Worm (Caenorhabditis elegans) whole organism, young adult: ENCODE data around the gene C11D2.4.

Source experiments
- B0019.2 ChIP-seq: fragments of 200-800 bp; sonication (Bioruptor generic); conservative IDR thresholded peaks from 2 replicates; pipeline ENCODE4 v1.3.6; 2022; ENCODE audit warnings: missing genetic modification reagents, missing genetic modification characterization, missing compliant biosample characterization
- B0261.1 ChIP-seq: sonication (generic microtip); optimal IDR thresholded peaks from 2 replicates; lab custom pipeline; 2016; ENCODE audit warnings: mild to moderate bottlenecking, missing genetic modification characterization, moderate library complexity, missing compliant biosample characterization
- D2030.7 ChIP-seq: fragments of 200-800 bp; sonication (Bioruptor generic); IDR thresholded peaks from 2 replicates; pipeline ENCODE4 v1.3.6; 2022; ENCODE audit warnings: missing genetic modification reagents, missing genetic modification characterization, missing compliant biosample characterization
- F10E7.11 ChIP-seq: sonication (generic microtip); optimal IDR thresholded peaks from 2 replicates; lab custom pipeline; 2017; ENCODE audit warnings: mild to moderate bottlenecking, missing genetic modification characterization, moderate library complexity, missing compliant biosample characterization
- F33H1.4 ChIP-seq: fragments of 200-800 bp; sonication (Bioruptor generic); IDR thresholded peaks from 2 replicates; pipeline ENCODE4 v1.3.6; 2022; ENCODE audit warnings: missing genetic modification reagents, missing genetic modification characterization, missing compliant biosample characterization
- F39B2.1 ChIP-seq: fragments of 200-800 bp; sonication (Bioruptor generic); IDR thresholded peaks from 2 replicates; pipeline ENCODE4 v1.3.6; 2022; ENCODE audit warnings: missing genetic modification reagents, missing genetic modification characterization, missing compliant biosample characterization
- F52B5.7 ChIP-seq: sonication (generic microtip); optimal IDR thresholded peaks from 2 replicates; lab custom pipeline; 2016; ENCODE audit warnings: mild to moderate bottlenecking, missing genetic modification characterization, missing compliant biosample characterization
- K11D2.4 ChIP-seq: fragments of 200-800 bp; sonication (Bioruptor generic); IDR thresholded peaks from 2 replicates; pipeline ENCODE4 v1.3.6; 2022; ENCODE audit warnings: missing genetic modification reagents, missing genetic modification characterization, missing compliant biosample characterization
- T07F8.4 ChIP-seq: sonication (generic microtip); optimal IDR thresholded peaks from 2 replicates; lab custom pipeline; 2016; ENCODE audit warnings: mild to moderate bottlenecking, missing genetic modification characterization, moderate library complexity, missing compliant biosample characterization
- T26A5.8 ChIP-seq: sonication (generic microtip); optimal IDR thresholded peaks from 2 replicates; lab custom pipeline; 2016; ENCODE audit warnings: missing genetic modification characterization, missing compliant biosample characterization
- Y53F4B.3 ChIP-seq: fragments of 200-800 bp; sonication (Bioruptor generic); IDR thresholded peaks from 2 replicates; pipeline ENCODE4 v1.3.6; 2022; ENCODE audit warnings: missing genetic modification reagents, missing genetic modification characterization, missing compliant biosample characterization
- Y53G8AR.9 ChIP-seq: fragments of 200-800 bp; sonication (Bioruptor generic); conservative IDR thresholded peaks from 2 replicates; pipeline ENCODE4 v1.3.6; 2022; ENCODE audit warnings: missing genetic modification reagents, missing genetic modification characterization, missing compliant biosample characterization
- Y67H2A.10 ChIP-seq: fragments of 200-800 bp; sonication (Bioruptor generic); conservative IDR thresholded peaks from 2 replicates; pipeline ENCODE4 v1.3.6; 2022; ENCODE audit warnings: missing genetic modification reagents, missing genetic modification characterization, missing compliant biosample characterization
- Y95B8A.8 ChIP-seq: fragments of 200-800 bp; sonication (Bioruptor generic); IDR thresholded peaks from 2 replicates; pipeline ENCODE4 v1.3.6; 2022; ENCODE audit warnings: missing genetic modification reagents, missing genetic modification characterization, missing compliant biosample characterization
- ZK185.1 ChIP-seq: sonication (generic microtip); optimal IDR thresholded peaks from 2 replicates; lab custom pipeline; 2016; ENCODE audit warnings: mild to moderate bottlenecking, missing genetic modification characterization, missing compliant biosample characterization; ENCODE audit not compliant: poor library complexity, severe bottlenecking
- ama-1 ChIP-seq, 3 experiments: fragments of 150-350 bp in 1 of 3; sonication (generic microtip) in 2 of 3; optimal IDR thresholded peaks; 2 replicates each; lab custom pipeline; 2014 to 2018; ENCODE audit warnings: missing biosample characterization in 2 of 3, missing genetic modification characterization in 2 of 3, missing genetic modification reagents in 2 of 3
- athp-1 ChIP-seq: sonication (generic microtip); optimal IDR thresholded peaks from 2 replicates; lab custom pipeline; 2017; ENCODE audit warnings: mild to moderate bottlenecking, missing genetic modification characterization, missing compliant biosample characterization
- attf-3 ChIP-seq: fragments of 200-800 bp; sonication (Bioruptor generic); conservative IDR thresholded peaks from 2 replicates; pipeline ENCODE4 v1.3.6; 2022; ENCODE audit warnings: missing genetic modification reagents, missing genetic modification characterization, missing compliant biosample characterization
- ccch-3 ChIP-seq: fragments of 200-800 bp; sonication (Bioruptor generic); optimal IDR thresholded peaks from 2 replicates; lab custom pipeline; 2018; ENCODE audit warnings: mild to moderate bottlenecking, missing genetic modification characterization, missing compliant biosample characterization
- cebp-1 ChIP-seq, 2 experiments: fragments of 200-800 bp in 1 of 2; sonication (Bioruptor generic) in 1 of 2; sonication (generic microtip) in 1 of 2; IDR thresholded peaks in 1 of 2; optimal IDR thresholded peaks in 1 of 2; 2 replicates each; pipeline versions ENCODE4 v1.3.6 to Lab custom; 2017 to 2022; ENCODE audit warnings: missing compliant biosample characterization in 2 of 2, missing genetic modification characterization in 2 of 2, mild to moderate bottlenecking in 1 of 2, missing genetic modification reagents in 1 of 2, moderate library complexity in 1 of 2
- ceh-91 ChIP-seq: fragments of 200-800 bp; sonication (Bioruptor generic); IDR thresholded peaks from 2 replicates; pipeline ENCODE4 v1.3.6; 2022; ENCODE audit warnings: missing genetic modification reagents, missing genetic modification characterization, missing compliant biosample characterization
- die-1 ChIP-seq: sonication (generic microtip); optimal IDR thresholded peaks from 2 replicates; lab custom pipeline; 2016; ENCODE audit warnings: missing genotype, mild to moderate bottlenecking, missing genetic modification characterization, missing compliant biosample characterization
- egl-18 ChIP-seq: fragments of 200-800 bp; sonication (Bioruptor generic); IDR thresholded peaks from 2 replicates; pipeline ENCODE4 v1.3.6; 2022; ENCODE audit warnings: missing genetic modification reagents, missing genetic modification characterization, missing compliant biosample characterization
- ekl-4 ChIP-seq: fragments of 200-800 bp; sonication (Bioruptor generic); IDR thresholded peaks from 2 replicates; pipeline ENCODE4 v1.3.6; 2022; ENCODE audit warnings: missing genetic modification reagents, missing genetic modification characterization, missing compliant biosample characterization
- hlh-26 ChIP-seq: fragments of 200-800 bp; sonication (Bioruptor generic); conservative IDR thresholded peaks from 2 replicates; pipeline ENCODE4 v1.3.6; 2022; ENCODE audit warnings: missing genetic modification reagents, missing genetic modification characterization, missing compliant biosample characterization
- hmg-1.2 ChIP-seq: fragments of 200-800 bp; sonication (Bioruptor generic); IDR thresholded peaks from 2 replicates; pipeline ENCODE4 v1.3.6; 2022; ENCODE audit warnings: missing genetic modification reagents, missing genetic modification characterization, missing compliant biosample characterization
- hsf-1 ChIP-seq: fragments of 200-800 bp; sonication (Bioruptor generic); IDR thresholded peaks from 2 replicates; pipeline ENCODE4 v1.3.6; 2022; ENCODE audit warnings: missing genetic modification reagents, missing genetic modification characterization, missing compliant biosample characterization
- let-607 ChIP-seq, 2 experiments: fragments of 200-800 bp in 1 of 2; sonication (Bioruptor generic) in 1 of 2; sonication (generic microtip) in 1 of 2; optimal IDR thresholded peaks; 2 replicates each; lab custom pipeline; 2016 to 2018; ENCODE audit warnings: mild to moderate bottlenecking in 2 of 2, missing compliant biosample characterization in 2 of 2, missing genetic modification characterization in 2 of 2, moderate library complexity in 2 of 2, missing genotype in 1 of 2
- lsy-27 ChIP-seq: sonication (generic microtip); optimal IDR thresholded peaks from 2 replicates; lab custom pipeline; 2017; ENCODE audit warnings: missing genetic modification characterization, mild to moderate bottlenecking, missing compliant biosample characterization, antibody characterized with exemption, missing genotype, borderline replicate concordance; ENCODE audit not compliant: insufficient read depth
- madf-10 ChIP-seq: sonication (generic microtip); optimal IDR thresholded peaks from 2 replicates; lab custom pipeline; 2016; ENCODE audit warnings: mild to moderate bottlenecking, missing genetic modification characterization, missing compliant biosample characterization
- mcd-1 ChIP-seq: fragments of 200-800 bp; sonication (Bioruptor generic); IDR thresholded peaks from 2 replicates; pipeline ENCODE4 v1.3.6; 2022; ENCODE audit warnings: missing genetic modification reagents, missing genetic modification characterization, missing compliant biosample characterization
- mes-4 ChIP-seq: sonication (generic microtip); optimal IDR thresholded peaks from 2 replicates; lab custom pipeline; 2016; ENCODE audit warnings: missing genotype, missing genetic modification characterization, missing compliant biosample characterization
- nfya-1 ChIP-seq: sonication (generic microtip); optimal IDR thresholded peaks from 2 replicates; lab custom pipeline; 2017; ENCODE audit warnings: antibody characterized with exemption, missing compliant biosample characterization, missing genetic modification characterization, borderline replicate concordance; ENCODE audit not compliant: insufficient read depth
- nhr-179 ChIP-seq: sonication (generic microtip); optimal IDR thresholded peaks from 2 replicates; lab custom pipeline; 2016; ENCODE audit warnings: mild to moderate bottlenecking, missing genetic modification characterization, missing compliant biosample characterization
- nhr-80 ChIP-seq: sonication (generic microtip); optimal IDR thresholded peaks from 2 replicates; lab custom pipeline; 2016; ENCODE audit warnings: missing genetic modification characterization, missing compliant biosample characterization
- pha-4 ChIP-seq: fragments of 150-350 bp; sonication (generic microtip); optimal IDR thresholded peaks from 2 replicates; lab custom pipeline; 2014; ENCODE audit warnings: missing biosample characterization, missing genetic modification reagents, missing genetic modification characterization
- repo-1 ChIP-seq: sonication (generic microtip); optimal IDR thresholded peaks from 2 replicates; lab custom pipeline; 2017; ENCODE audit warnings: mild to moderate bottlenecking, missing genetic modification characterization, missing compliant biosample characterization
- sea-2 ChIP-seq: fragments of 200-800 bp; sonication (Bioruptor generic); IDR thresholded peaks from 2 replicates; pipeline ENCODE4 v1.3.6; 2022; ENCODE audit warnings: missing genetic modification characterization, missing compliant biosample characterization
- tlf-1 ChIP-seq: fragments of 200-800 bp; sonication (Bioruptor generic); optimal IDR thresholded peaks from 2 replicates; lab custom pipeline; 2018; ENCODE audit warnings: mild to moderate bottlenecking, missing genetic modification characterization, missing compliant biosample characterization
- zim-3 ChIP-seq: sonication (generic microtip); optimal IDR thresholded peaks from 2 replicates; lab custom pipeline; 2017; ENCODE audit warnings: mild to moderate bottlenecking, missing genetic modification characterization, moderate library complexity, missing compliant biosample characterization
- ztf-3 ChIP-seq: fragments of 200-800 bp; sonication (Bioruptor generic); optimal IDR thresholded peaks from 2 replicates; lab custom pipeline; 2018; ENCODE audit warnings: mild to moderate bottlenecking, missing genetic modification characterization, missing compliant biosample characterization

C11D2.4 gene

ce11 chrIV:6135592-6135991 is 21.2 kb downstream of the C11D2.4 start (continued):
- no peak for TF ChIP-seq ZK185.1

- no peak for TF ChIP-seq lsy-27
- TF ChIP-seq athp-1 (tag; lab: Kevin White, UChicago) = no peak
- TF ChIP-seq hlh-26 (GFP tag; lab: Robert Waterston, UW) = no peak
- TF ChIP-seq Y95B8A.8 (GFP tag; lab: Robert Waterston, UW) = no peak
- TF ChIP-seq ekl-4 = no peak
- TF ChIP-seq F33H1.4 (GFP tag; lab: Robert Waterston, UW) = no peak
- TF ChIP-seq zim-3 (tag; lab: Kevin White, UChicago) = no peak
- TF ChIP-seq attf-3 = no peak
- no peak for TF ChIP-seq T26A5.8 (tag; lab: Kevin White, UChicago)
- TF ChIP-seq hsf-1 (GFP tag; lab: Robert Waterston, UW) = no peak
- no peak for TF ChIP-seq T07F8.4 (tag; lab: Kevin White, UChicago)
- no peak for TF ChIP-seq Y53F4B.3 (GFP tag; lab: Robert Waterston, UW)
- TF ChIP-seq nhr-80 = no peak
- no peak for TF ChIP-seq D2030.7 (GFP tag; lab: Robert Waterston, UW)
- no peak for TF ChIP-seq nhr-179 (tag; lab: Kevin White, UChicago)
- TF ChIP-seq madf-10 (tag; lab: Kevin White, UChicago) = no peak
- no peak for TF ChIP-seq let-607 (tag; optimal IDR thresholded peaks at IDR 0.05; lab: Kevin White, UChicago)
Measured at ce11 chrIV:6134639-6135038, 22.1 kb downstream of the C11D2.4 start.

- no peak for TF ChIP-seq F39B2.1
- no peak for TF ChIP-seq tlf-1 (GFP tag; lab: Kevin White, UChicago)
- no peak for TF ChIP-seq B0261.1 (tag; lab: Kevin White, UChicago)
- no peak for TF ChIP-seq F52B5.7 (tag; lab: Kevin White, UChicago)
- TF ChIP-seq cebp-1 (GFP tag; IDR thresholded peaks at IDR 0.05; lab: Robert Waterston, UW) = no peak
- TF ChIP-seq cebp-1 (tag; optimal IDR thresholded peaks at IDR 0.05; lab: Kevin White, UChicago) = no peak
- TF ChIP-seq D2030.7 (GFP tag; lab: Robert Waterston, UW) = no peak
Measured at ce11 chrIV:6130437-6130836, 26.3 kb downstream of the C11D2.4 start.

DNA sequence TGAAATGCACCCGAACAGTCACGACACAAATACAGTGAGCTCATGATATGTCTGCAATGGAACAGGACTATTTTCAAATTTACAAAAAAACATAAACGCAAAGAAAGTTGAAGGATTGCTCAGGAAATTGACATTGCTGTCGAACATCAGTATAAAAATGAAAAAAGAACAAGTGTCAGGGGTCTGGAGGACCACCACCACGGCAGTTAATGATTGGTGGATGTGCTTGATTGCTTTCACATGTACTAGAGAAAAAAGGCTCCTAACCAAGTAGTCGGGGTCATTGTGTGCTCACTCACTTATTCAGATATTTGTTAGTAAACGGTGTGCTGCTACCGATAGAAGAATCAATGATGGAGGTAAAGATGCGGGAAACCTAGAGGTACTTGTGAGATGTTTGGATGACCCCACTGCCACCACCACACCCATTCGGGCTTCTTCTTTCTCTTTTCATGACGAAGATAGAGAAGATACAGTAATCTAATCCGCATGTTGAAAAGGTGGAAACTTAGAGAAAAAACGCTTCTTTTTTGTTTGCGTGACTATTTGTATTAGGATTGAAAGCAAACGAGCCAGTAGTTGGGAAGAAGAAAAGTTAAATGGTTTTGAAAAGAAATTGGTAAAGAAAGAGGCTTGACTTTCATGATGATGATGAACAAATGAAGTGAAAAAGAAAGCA is 29.4 kb downstream of the C11D2.4 start, which contains the start of gene M03D4.4:
M03D4.4 (minus strand) TSS at position 51 of the 679 bp plus-strand sequence.
- TF ChIP-seq die-1 (no peak), ceh-91 (GFP tag; lab: Robert Waterston, UW) (no peak), nhr-179 (tag; lab: Kevin White, UChicago) (no peak), repo-1 (no peak), ztf-3 (GFP tag; lab: Kevin White, UChicago) (no peak)

- TF ChIP-seq ccch-3 (GFP tag; lab: Kevin White, UChicago) (no peak), F10E7.11 (no peak), egl-18 (no peak), pha-4 (tag; lab: Kevin White, UChicago) (no peak), nfya-1 (tag; lab: Kevin White, UChicago) (no peak), mes-4 (tag; lab: Kevin White, UChicago) (peak; percentile 90), mcd-1 (GFP tag; lab: Robert Waterston, UW) (peak; percentile 85), Y67H2A.10 (GFP tag; lab: Robert Waterston, UW) (no peak), K11D2.4 (no peak), Y53G8AR.9 (GFP tag; lab: Robert Waterston, UW) (peak; percentile 90), B0019.2 (GFP tag; lab: Robert Waterston, UW) (peak; percentile 55), ama-1 (optimal IDR thresholded peaks at IDR 0.05; lab: Kevin White, UChicago) (no peak), ama-1 (GFP tag; optimal IDR thresholded peaks at IDR 0.05; lab: Kevin White, UChicago) (no peak), ZK185.1 (no peak), die-1 (no peak), sea-2 (GFP tag; lab: Robert Waterston, UW) (no peak), hmg-1.2 (GFP tag; lab: Robert Waterston, UW) (peak; percentile 96)
Measured at ce11 chrIV:6117741-6118265, 39.0 kb downstream of the C11D2.4 start, which contains the start of gene zen-4. zen-4 (plus strand) TSS chrIV:6118215.
